Fruit fly (Drosophila melanogaster): ENCODE data around the gene CG34130.
A peak's percentile ranks its signal among the peaks of the same experiment; 100 is the strongest.

The CG34130 gene

DNA sequence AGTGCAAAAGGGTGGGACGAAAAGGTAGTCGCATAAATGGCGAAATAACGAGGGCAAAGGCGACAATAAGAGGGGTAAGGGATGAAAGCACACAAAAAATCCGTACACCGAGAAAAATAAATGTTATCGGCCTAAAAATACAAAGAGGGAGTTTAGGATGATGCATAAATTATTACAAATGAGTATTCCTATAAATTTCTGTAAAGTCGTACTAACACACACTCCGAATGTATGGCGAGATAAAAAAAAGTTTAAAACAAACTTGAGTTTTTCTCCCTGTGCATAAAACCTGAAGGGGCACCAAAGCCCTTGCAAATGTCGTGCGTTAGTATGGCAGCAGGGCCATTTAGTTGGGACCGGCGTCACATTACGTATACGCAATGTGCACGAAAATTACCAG is 17.7 kb downstream of the CG34130 start (continued):
- TF ChIP-seq CG12391 (tag; optimal IDR thresholded peaks at IDR 0.05) (no peak), sug (tag; optimal IDR thresholded peaks at IDR 0.05) (peak; percentile 28), CG3995 (GFP tag; optimal IDR thresholded peaks at IDR 0.05) (no peak), CG12236 (GFP tag; optimal IDR thresholded peaks at IDR 0.05) (no peak)

DNA sequence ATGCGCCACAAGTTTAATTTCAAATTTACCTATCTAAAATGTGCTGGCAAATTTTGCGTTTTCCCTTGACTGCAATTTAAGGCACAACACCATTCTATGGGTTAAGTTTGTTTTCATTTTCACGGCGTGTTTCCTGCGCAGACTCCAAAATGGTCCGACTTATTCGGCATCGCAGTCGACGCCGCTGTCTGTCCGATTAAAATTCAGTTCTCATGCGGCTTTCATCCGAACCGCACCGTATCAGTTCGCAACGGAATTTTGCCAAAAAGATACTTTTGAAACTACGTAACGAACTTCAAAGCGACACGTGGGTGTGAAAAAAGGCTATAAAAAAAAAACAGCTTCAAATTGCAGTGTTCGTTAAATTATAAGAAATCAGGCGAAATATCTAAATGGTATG is 19.1 kb downstream of the CG34130 start, which contains the start of gene CG31323:
CG31323 (plus strand) TSS at position 204 of the 400 bp plus-strand sequence.
- TF ChIP-seq CG18599 (GFP tag; optimal IDR thresholded peaks at IDR 0.05) (peak; percentile 0), ewg (GFP tag; optimal IDR thresholded peaks at IDR 0.05) (peak; percentile 74), D19B (GFP tag; optimal IDR thresholded peaks at IDR 0.05) (no peak), BtbVII (GFP tag; optimal IDR thresholded peaks at IDR 0.05) (no peak), Deaf1 (tag; optimal IDR thresholded peaks at IDR 0.05) (peak; percentile 80), abd-A (tag; optimal IDR thresholded peaks at IDR 0.05) (peak; percentile 34), gcm2 (GFP tag; optimal IDR thresholded peaks at IDR 0.05) (no peak), CG9437 (GFP tag; optimal IDR thresholded peaks at IDR 0.05) (peak; percentile 46), Adf1 (GFP tag; IDR thresholded peaks at IDR 0.05) (peak; percentile 58), Jarid2 (GFP tag; optimal IDR thresholded peaks at IDR 0.05) (peak; percentile 51)

Measured in whole organism, embryonic.